Fruit fly (Drosophila melanogaster) whole organism, embryonic: Measurements from ENCODE around the gene CG10508.
A peak's percentile ranks its signal among the peaks of the same experiment; 100 is the strongest.

ENCODE experiments used
- Bteb2 ChIP-seq: fragments of 200-800 bp; sonication (Bioruptor generic); optimal IDR thresholded peaks from 2 replicates; lab custom pipeline; 2016; ENCODE audit warnings: missing biosample characterization, missing genetic modification characterization
- CG10462 ChIP-seq: fragments of 200-800 bp; sonication (Bioruptor generic); optimal IDR thresholded peaks from 2 replicates; lab custom pipeline; 2016; ENCODE audit warnings: missing biosample characterization, missing genetic modification characterization
- CG11085 ChIP-seq: fragments of 200-800 bp; sonication (Bioruptor generic); IDR thresholded peaks from 2 replicates; pipeline ENCODE4 v1.3.6; 2022; ENCODE audit warnings: missing biosample characterization, missing genetic modification characterization
- CG11093 ChIP-seq: fragments of 200-800 bp; sonication (Bioruptor generic); IDR thresholded peaks from 3 replicates; pipeline ENCODE4 v1.3.6; 2022; ENCODE audit warnings: missing biosample characterization, missing genetic modification characterization
- CG11247 ChIP-seq: fragments of 200-800 bp; sonication (Bioruptor generic); IDR thresholded peaks from 2 replicates; pipeline ENCODE4 v1.3.6; 2022; ENCODE audit warnings: missing biosample characterization, missing genetic modification characterization
- CG11723 ChIP-seq: fragments of 200-800 bp; sonication (Bioruptor generic); optimal IDR thresholded peaks from 2 replicates; lab custom pipeline; 2017; ENCODE audit warnings: missing biosample characterization, mild to moderate bottlenecking, missing genetic modification characterization
- CG14710 ChIP-seq: fragments of 200-800 bp; sonication (Bioruptor generic); optimal IDR thresholded peaks from 3 replicates; lab custom pipeline; 2019; ENCODE audit warnings: missing biosample characterization, mild to moderate bottlenecking, missing genetic modification characterization, moderate library complexity
- CG15073 ChIP-seq: fragments of 200-800 bp; sonication (Bioruptor generic); optimal IDR thresholded peaks from 2 replicates; lab custom pipeline; 2016; ENCODE audit warnings: missing biosample characterization, missing genetic modification characterization
- CG15601 ChIP-seq: fragments of 200-800 bp; sonication (Bioruptor generic); optimal IDR thresholded peaks from 3 replicates; lab custom pipeline; 2019; ENCODE audit warnings: missing biosample characterization, mild to moderate bottlenecking, missing genetic modification characterization, moderate library complexity
- CG1602 ChIP-seq: fragments of 200-800 bp; sonication (Bioruptor generic); optimal IDR thresholded peaks from 3 replicates; lab custom pipeline; 2016; ENCODE audit warnings: missing biosample characterization, missing genetic modification characterization
- CG17186 ChIP-seq: fragments of 200-800 bp; sonication (Bioruptor generic); optimal IDR thresholded peaks from 3 replicates; lab custom pipeline; 2017; ENCODE audit warnings: missing biosample characterization, missing genetic modification reagents, missing genetic modification characterization
- CG17802 ChIP-seq: fragments of 200-800 bp; sonication (Bioruptor generic); optimal IDR thresholded peaks from 2 replicates; lab custom pipeline; 2018; ENCODE audit warnings: missing biosample characterization, mild to moderate bottlenecking, missing genetic modification characterization, moderate library complexity
- CG18599 ChIP-seq: fragments of 200-800 bp; sonication (Bioruptor generic); optimal IDR thresholded peaks from 3 replicates; lab custom pipeline; 2017; ENCODE audit warnings: missing biosample characterization, missing genetic modification characterization, mild to moderate bottlenecking, moderate library complexity, missing genetic modification reagents
- CG30403 ChIP-seq: fragments of 200-800 bp; sonication (Bioruptor generic); optimal IDR thresholded peaks from 3 replicates; lab custom pipeline; 2016; ENCODE audit warnings: missing biosample characterization, missing genetic modification characterization
- CG3281 ChIP-seq: fragments of 200-800 bp; sonication (Bioruptor generic); optimal IDR thresholded peaks from 3 replicates; lab custom pipeline; 2017; ENCODE audit warnings: missing biosample characterization, mild to moderate bottlenecking, missing genetic modification characterization
- CG3838 ChIP-seq: fragments of 200-800 bp; sonication (Bioruptor generic); optimal IDR thresholded peaks from 3 replicates; lab custom pipeline; 2016; ENCODE audit warnings: missing biosample characterization, missing genetic modification characterization
- CG7987 ChIP-seq: fragments of 200-800 bp; sonication (Bioruptor generic); optimal IDR thresholded peaks from 2 replicates; lab custom pipeline; 2018; ENCODE audit warnings: missing biosample characterization, mild to moderate bottlenecking, missing genetic modification characterization, moderate library complexity
- CG8478 ChIP-seq: fragments of >200 bp; optimal IDR thresholded peaks from 2 replicates; lab custom pipeline; 2018
- CG8924 ChIP-seq: fragments of 200-800 bp; optimal IDR thresholded peaks from 3 replicates; lab custom pipeline; 2019; ENCODE audit warnings: missing biosample characterization, mild to moderate bottlenecking, missing genetic modification characterization, moderate library complexity
- Dll ChIP-seq: fragments of 200-800 bp; sonication (Bioruptor generic); IDR thresholded peaks from 4 replicates; pipeline ENCODE4 v1.3.6; 2022; ENCODE audit warnings: missing biosample characterization, missing genetic modification characterization; ENCODE audit not compliant: partially characterized antibody
- Eip74EF ChIP-seq, 2 experiments: fragments of 200-800 bp in 1 of 2; fragments of >200 bp in 1 of 2; sonication (Bioruptor generic) in 1 of 2; optimal IDR thresholded peaks; 2 replicates each; lab custom pipeline; 2017 to 2019; ENCODE audit warnings: missing biosample characterization in 2 of 2, missing genetic modification characterization in 2 of 2, mild to moderate bottlenecking in 1 of 2, moderate library complexity in 1 of 2
- HHEX ChIP-seq: fragments of 200-800 bp; sonication (Bioruptor generic); optimal IDR thresholded peaks from 3 replicates; lab custom pipeline; 2017; ENCODE audit warnings: missing biosample characterization, mild to moderate bottlenecking, missing genetic modification characterization, missing genetic modification reagents
- HLH4C ChIP-seq: fragments of 200-800 bp; sonication (Bioruptor generic); IDR thresholded peaks from 3 replicates; pipeline ENCODE4 v1.3.6; 2022; ENCODE audit warnings: missing biosample characterization, missing genetic modification characterization; ENCODE audit not compliant: partially characterized antibody
- Lpt ChIP-seq: fragments of >200 bp; optimal IDR thresholded peaks from 2 replicates; lab custom pipeline; 2018; ENCODE audit warnings: missing biosample characterization, missing genetic modification characterization
- Meics ChIP-seq: fragments of 200-800 bp; sonication (Bioruptor generic); optimal IDR thresholded peaks from 2 replicates; lab custom pipeline; 2017; ENCODE audit warnings: missing biosample characterization, mild to moderate bottlenecking, missing genetic modification characterization
- NK7.1 ChIP-seq: fragments of 200-800 bp; sonication (Bioruptor generic); optimal IDR thresholded peaks from 3 replicates; lab custom pipeline; 2016; ENCODE audit warnings: missing biosample characterization, missing genetic modification characterization
- Neu2 ChIP-seq: fragments of 200-800 bp; sonication (Bioruptor generic); optimal IDR thresholded peaks from 3 replicates; lab custom pipeline; 2016; ENCODE audit warnings: missing biosample characterization, missing genetic modification characterization, borderline replicate concordance
- Oaz ChIP-seq: fragments of 200-800 bp; sonication (Bioruptor generic); IDR thresholded peaks from 2 replicates; pipeline ENCODE4 v1.3.6; 2022; ENCODE audit warnings: missing biosample characterization, missing genetic modification characterization
- Side ChIP-seq: fragments of 200-800 bp; sonication (Bioruptor generic); optimal IDR thresholded peaks from 2 replicates; lab custom pipeline; 2016; ENCODE audit warnings: missing biosample characterization, missing genetic modification characterization
- ash1 ChIP-seq: fragments of 200-800 bp; sonication (Bioruptor generic); optimal IDR thresholded peaks from 2 replicates; lab custom pipeline; 2018; ENCODE audit warnings: missing biosample characterization, mild to moderate bottlenecking, missing genetic modification characterization
- ato ChIP-seq: fragments of 200-800 bp; sonication (Bioruptor generic); IDR thresholded peaks from 2 replicates; pipeline ENCODE4 v1.3.6; 2022; ENCODE audit warnings: missing biosample characterization, missing genetic modification characterization; ENCODE audit not compliant: partially characterized antibody
- ci ChIP-seq: fragments of 200-800 bp; sonication (Bioruptor generic); IDR thresholded peaks from 3 replicates; pipeline ENCODE4 v1.3.6; 2022; ENCODE audit warnings: missing biosample characterization, missing genetic modification characterization
- crol ChIP-seq: fragments of 200-800 bp; sonication (Bioruptor generic); IDR thresholded peaks from 2 replicates; pipeline ENCODE4 v1.3.6; 2022; ENCODE audit warnings: missing biosample characterization, missing genetic modification characterization
- da ChIP-seq: fragments of 200-800 bp; sonication (Bioruptor generic); optimal IDR thresholded peaks from 2 replicates; lab custom pipeline; 2016; ENCODE audit warnings: missing biosample characterization, missing genetic modification characterization
- dan ChIP-seq: fragments of 200-800 bp; sonication (Bioruptor generic); IDR thresholded peaks from 2 replicates; pipeline ENCODE4 v1.3.6; 2022; ENCODE audit warnings: missing biosample characterization, missing genetic modification characterization
- disco-r ChIP-seq: fragments of 200-800 bp; sonication (Bioruptor generic); optimal IDR thresholded peaks from 2 replicates; lab custom pipeline; 2016; ENCODE audit warnings: missing biosample characterization, missing genetic modification characterization
- dmrt99B ChIP-seq: fragments of 200-800 bp; sonication (Bioruptor generic); optimal IDR thresholded peaks from 2 replicates; lab custom pipeline; 2018; ENCODE audit warnings: missing biosample characterization, mild to moderate bottlenecking, missing genetic modification characterization, moderate library complexity
- emc ChIP-seq: fragments of 200-800 bp; sonication (Bioruptor generic); optimal IDR thresholded peaks from 2 replicates; lab custom pipeline; 2016; ENCODE audit warnings: missing biosample characterization, missing genetic modification characterization
- ftz-f1 ChIP-seq: fragments of 200-800 bp; sonication (Bioruptor generic); optimal IDR thresholded peaks from 2 replicates; lab custom pipeline; 2016; ENCODE audit warnings: missing biosample characterization, missing genetic modification characterization
- gcm2 ChIP-seq: fragments of 200-800 bp; sonication (Bioruptor generic); optimal IDR thresholded peaks from 2 replicates; lab custom pipeline; 2016; ENCODE audit warnings: missing biosample characterization, missing genetic modification characterization
- gt ChIP-seq: fragments of 200-800 bp; sonication (Bioruptor generic); IDR thresholded peaks from 2 replicates; pipeline ENCODE4 v1.3.6; 2022; ENCODE audit warnings: missing biosample characterization, missing genetic modification characterization
- h ChIP-seq: fragments of >200 bp; optimal IDR thresholded peaks from 2 replicates; lab custom pipeline; 2017
- lbe ChIP-seq: fragments of 200-800 bp; sonication (Bioruptor generic); optimal IDR thresholded peaks from 2 replicates; lab custom pipeline; 2016; ENCODE audit warnings: missing biosample characterization, mild to moderate bottlenecking, missing genetic modification characterization
- maf-S ChIP-seq: fragments of 200-800 bp; sonication (Bioruptor generic); optimal IDR thresholded peaks from 2 replicates; lab custom pipeline; 2016; ENCODE audit warnings: missing biosample characterization, missing genetic modification characterization
- odd ChIP-seq: fragments of 200-800 bp; sonication (Bioruptor generic); optimal IDR thresholded peaks from 2 replicates; lab custom pipeline; 2017; ENCODE audit warnings: missing biosample characterization, mild to moderate bottlenecking, missing genetic modification characterization
- prd ChIP-seq, 3 experiments: fragments of >200 bp in 2 of 3; fragments of 200-800 bp in 1 of 3; sonication (Bioruptor generic) in 1 of 3; optimal IDR thresholded peaks in 2 of 3; IDR thresholded peaks in 1 of 3; 2 replicates in 2 of 3; 3 replicates in 1 of 3; pipeline versions ENCODE4 v1.3.6 to Lab custom; 2017 to 2022; ENCODE audit warnings: missing biosample characterization in 1 of 3, missing genetic modification characterization in 1 of 3
- pros ChIP-seq: fragments of 200-800 bp; sonication (Bioruptor generic); optimal IDR thresholded peaks from 3 replicates; lab custom pipeline; 2019; ENCODE audit warnings: missing biosample characterization, mild to moderate bottlenecking, missing genetic modification characterization, moderate library complexity
- sob ChIP-seq: fragments of 200-800 bp; sonication (Bioruptor generic); IDR thresholded peaks from 2 replicates; pipeline ENCODE4 v1.3.6; 2022; ENCODE audit warnings: missing biosample characterization, missing genetic modification characterization
- toy ChIP-seq: fragments of 200-800 bp; sonication (Bioruptor generic); IDR thresholded peaks from 2 replicates; pipeline ENCODE4 v1.3.6; 2022; ENCODE audit warnings: missing biosample characterization, missing genetic modification characterization
- vvl ChIP-seq: fragments of 200-800 bp; sonication (Bioruptor generic); IDR thresholded peaks from 2 replicates; pipeline ENCODE4 v1.3.6; 2022; ENCODE audit warnings: missing biosample characterization, missing genetic modification characterization

The CG10508 gene

DNA sequence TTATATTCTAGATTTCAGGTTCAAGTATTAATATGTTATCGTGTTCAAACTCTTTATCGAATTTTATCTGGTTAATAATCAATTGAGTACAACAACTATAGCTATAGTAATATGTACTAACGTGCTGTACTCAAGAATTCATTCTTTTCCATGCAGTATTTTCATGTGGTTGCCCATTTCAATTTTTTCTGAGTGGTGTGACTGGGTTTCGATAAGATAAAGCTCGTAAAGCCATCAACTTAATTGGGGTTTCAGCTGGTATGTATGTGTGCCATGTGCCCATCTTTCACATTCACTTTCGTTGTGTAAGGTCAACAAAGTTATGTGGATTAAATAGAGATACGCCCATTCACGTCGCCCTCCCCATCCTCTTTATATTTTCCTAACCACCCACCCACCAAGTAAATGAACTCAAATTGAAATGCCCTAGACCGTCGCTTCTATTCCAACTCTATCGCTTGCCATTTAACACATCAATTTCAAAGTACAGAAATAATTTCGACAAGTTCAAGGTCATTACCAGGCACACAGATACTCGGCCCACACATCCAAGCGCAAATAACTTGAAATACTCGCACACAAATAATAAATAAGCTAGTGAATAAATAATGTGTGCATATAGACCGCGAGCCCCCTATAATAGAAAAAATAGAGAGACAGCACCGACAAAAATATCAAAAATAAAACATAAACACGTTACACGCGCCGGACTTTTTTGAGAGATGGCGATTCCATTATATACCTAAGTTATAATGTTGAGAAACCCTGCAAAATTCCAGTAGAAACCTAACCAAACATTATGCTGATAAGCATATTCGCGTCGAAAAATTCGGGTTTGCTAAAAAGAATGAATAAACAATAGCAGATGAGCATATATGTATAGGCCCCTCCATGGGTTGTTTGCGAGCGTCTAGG lies 5.2 kb upstream of the CG10508 start (continued):
- TF ChIP-seq ftz-f1 (peak; percentile 72), CG8478 (lab: Kevin White, UChicago) (no peak), maf-S (GFP tag; lab: Kevin White, UChicago) (no peak), pros (no peak), Oaz (GFP tag; lab: Robert Waterston, UW) (no peak), prd (optimal IDR thresholded peaks at IDR 0.05; lab: Kevin White, UChicago) (no peak), prd (GFP tag; IDR thresholded peaks at IDR 0.05; lab: Robert Waterston, UW) (no peak), toy (GFP tag; lab: Robert Waterston, UW) (no peak), odd (no peak), NK7.1 (GFP tag; lab: Kevin White, UChicago) (no peak), gcm2 (GFP tag; lab: Kevin White, UChicago) (no peak), dan (GFP tag; lab: Robert Waterston, UW) (no peak), Bteb2 (GFP tag; lab: Kevin White, UChicago) (no peak), Meics (peak; percentile 26), CG8924 (tag; lab: Kevin White, UChicago) (no peak), ato (GFP tag; lab: Robert Waterston, UW) (no peak), h (lab: Kevin White, UChicago) (no peak), Neu2 (no peak), vvl (GFP tag; lab: Robert Waterston, UW) (no peak), CG11247 (GFP tag; lab: Robert Waterston, UW) (no peak), CG15073 (GFP tag; lab: Kevin White, UChicago) (no peak), disco-r (GFP tag; lab: Kevin White, UChicago) (no peak), CG10462 (no peak), Eip74EF (GFP tag; optimal IDR thresholded peaks at IDR 0.05; lab: Kevin White, UChicago) (no peak), da (no peak), CG11723 (no peak), CG18599 (GFP tag; lab: Kevin White, UChicago) (peak; percentile 49), CG30403 (GFP tag; lab: Kevin White, UChicago) (peak; percentile 3), HLH4C (GFP tag; lab: Robert Waterston, UW) (no peak), CG3838 (GFP tag; lab: Kevin White, UChicago) (peak; percentile 40), dmrt99B (tag; lab: Kevin White, UChicago) (no peak), CG15601 (tag; lab: Kevin White, UChicago) (no peak), lbe (no peak), CG7987 (peak; percentile 18), CG1602 (GFP tag; lab: Kevin White, UChicago) (no peak), Lpt (GFP tag; lab: Kevin White, UChicago) (no peak), CG17802 (tag; lab: Kevin White, UChicago) (no peak), emc (no peak), HHEX (GFP tag; lab: Kevin White, UChicago) (peak; percentile 14), CG3281 (GFP tag; lab: Kevin White, UChicago) (no peak), crol (GFP tag; lab: Robert Waterston, UW) (no peak), gt (no peak), CG11085 (GFP tag; lab: Robert Waterston, UW) (no peak), Side (GFP tag; lab: Kevin White, UChicago) (no peak), ci (0 out of 3 replicates have a peak, but pooled peaks have one; percentile 13), ash1 (GFP tag; lab: Kevin White, UChicago) (no peak), Dll (GFP tag; lab: Robert Waterston, UW) (no peak), sob (GFP tag; lab: Robert Waterston, UW) (no peak), CG17186 (no peak), CG11093 (no peak), CG14710 (tag; lab: Kevin White, UChicago) (no peak)
